Worm (Caenorhabditis elegans): ENCODE measurements around the gene ttr-26.

DNA sequence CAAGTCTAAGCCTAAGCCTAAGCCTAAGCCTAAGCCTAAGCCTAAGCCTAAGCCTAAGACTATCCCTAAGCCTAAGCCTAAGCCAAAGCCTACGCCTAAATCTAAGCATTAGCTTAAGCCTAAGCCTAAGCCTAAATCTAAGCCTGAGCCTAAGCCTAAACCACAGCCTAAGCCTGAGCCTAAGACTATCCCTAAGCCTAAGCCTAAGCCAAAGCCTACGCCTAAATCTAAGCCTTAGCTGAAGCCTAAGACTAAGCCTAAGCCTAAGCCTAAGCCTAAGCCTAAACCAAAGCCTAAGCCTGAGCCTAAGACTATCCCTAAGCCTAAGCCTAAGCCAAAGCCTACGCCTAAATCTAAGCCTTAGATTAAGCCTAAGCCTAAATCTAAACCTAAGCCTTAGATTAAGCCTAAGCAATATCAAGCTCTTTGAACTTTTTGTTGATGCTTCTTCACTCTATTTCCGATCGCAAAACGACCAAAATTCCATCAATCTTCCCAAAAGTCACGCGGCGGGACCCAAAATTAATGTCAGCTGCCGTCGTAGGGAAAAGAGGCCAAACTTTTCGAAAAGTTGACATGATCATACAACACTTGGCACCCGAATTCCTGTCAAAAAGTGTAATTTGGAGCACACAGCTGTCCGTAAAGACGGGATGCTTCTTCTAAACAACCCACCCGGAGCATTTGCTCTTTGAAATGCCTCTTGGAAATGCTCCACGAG is 21.5 kb upstream of the ttr-26 start:
- TF ChIP-seq snpc-1.1 (tag; optimal IDR thresholded peaks at IDR 0.05; ENCODE audit: insufficient read depth) (no peak), unc-130 (GFP tag; optimal IDR thresholded peaks at IDR 0.05) (no peak), zfh-2 (GFP tag; conservative IDR thresholded peaks at IDR 0.05) (no peak), ztf-3 (GFP tag; optimal IDR thresholded peaks at IDR 0.05) (no peak), nhr-179 (tag; optimal IDR thresholded peaks at IDR 0.05) (no peak), lag-1 (GFP tag; IDR thresholded peaks at IDR 0.05) (no peak), unc-62 (GFP tag; optimal IDR thresholded peaks at IDR 0.05) (no peak), Y79H2A.3 (GFP tag; conservative IDR thresholded peaks at IDR 0.05) (no peak), D2030.7 (GFP tag; IDR thresholded peaks at IDR 0.05) (no peak)
